Fruit fly (Drosophila melanogaster): ENCODE results near the gene CG15353.
A peak's percentile ranks its signal among the peaks of the same experiment; 100 is the strongest.

dm6 chr2L:1988192-1988561 is 18.8 kb downstream of the CG15353 start, which contains the start of gene Npc2a:
- TF ChIP-seq CG12605 (GFP tag; IDR thresholded peaks at IDR 0.05) = 0 out of 2 replicates have a peak, but pooled peaks have one; percentile 33
- TF ChIP-seq rn (GFP tag; IDR thresholded peaks at IDR 0.05) = no peak
- no peak for TF ChIP-seq Ets98B (GFP tag; IDR thresholded peaks at IDR 0.05)
- no peak for TF ChIP-seq D1 (tag; optimal IDR thresholded peaks at IDR 0.05)
- TF ChIP-seq EcR (GFP tag; optimal IDR thresholded peaks at IDR 0.05) = no peak
- no peak for TF ChIP-seq CG14655 (GFP tag; optimal IDR thresholded peaks at IDR 0.05)
